Worm (Caenorhabditis elegans) whole organism, midembryonic: ENCODE results near the gene Y46B2A.3.
A peak's percentile ranks its signal among the peaks of the same experiment; 100 is the strongest.
"Not testable (repeated sequence)": the region's sequence is repeated elsewhere in the genome, so short reads cannot be mapped to it uniquely, and the experiment has no call there.

Source experiments
- T22C8.4 ChIP-seq: fragments of 200-800 bp; sonication (Bioruptor generic); IDR thresholded peaks from 2 replicates; pipeline ENCODE4 v1.3.6; 2022; ENCODE audit warnings: missing genetic modification characterization, missing compliant biosample characterization
- cog-1 ChIP-seq: sonication (generic microtip); optimal IDR thresholded peaks from 2 replicates; lab custom pipeline; 2016; ENCODE audit warnings: missing genetic modification characterization, missing compliant biosample characterization
- flt-1 ChIP-seq: fragments of 200-800 bp; sonication (Bioruptor generic); IDR thresholded peaks from 2 replicates; pipeline ENCODE4 v1.3.6; 2022; ENCODE audit warnings: missing genetic modification characterization, missing compliant biosample characterization
- klf-2 ChIP-seq: fragments of 200-800 bp; sonication (Bioruptor generic); conservative IDR thresholded peaks from 2 replicates; pipeline ENCODE4 v1.3.6; 2022; ENCODE audit warnings: missing genetic modification reagents, missing genetic modification characterization, missing compliant biosample characterization
- med-1 ChIP-seq: sonication (generic microtip); optimal IDR thresholded peaks from 2 replicates; lab custom pipeline; 2017; ENCODE audit warnings: missing genetic modification characterization, mild to moderate bottlenecking, missing compliant biosample characterization, antibody characterized with exemption, missing genetic modification reagents; ENCODE audit not compliant: insufficient read depth
- ref-1 ChIP-seq: fragments of 200-800 bp; sonication (Bioruptor generic); conservative IDR thresholded peaks from 2 replicates; pipeline ENCODE4 v1.3.6; 2022; ENCODE audit warnings: missing genetic modification reagents, missing genetic modification characterization, missing compliant biosample characterization
- tab-1 ChIP-seq: fragments of 200-800 bp; sonication (Bioruptor generic); IDR thresholded peaks from 2 replicates; pipeline ENCODE4 v1.3.6; 2022; ENCODE audit warnings: missing genetic modification characterization, missing compliant biosample characterization
- ztf-23 ChIP-seq: fragments of 200-800 bp; sonication (Bioruptor generic); IDR thresholded peaks from 2 replicates; pipeline ENCODE4 v1.3.6; 2022; ENCODE audit warnings: missing genetic modification reagents, missing genetic modification characterization, missing compliant biosample characterization
- ztf-29 ChIP-seq: fragments of 200-800 bp; sonication (Bioruptor generic); IDR thresholded peaks from 2 replicates; pipeline ENCODE4 v1.3.6; 2022; ENCODE audit warnings: missing genetic modification reagents, missing genetic modification characterization, missing compliant biosample characterization

Gene Y46B2A.3

DNA sequence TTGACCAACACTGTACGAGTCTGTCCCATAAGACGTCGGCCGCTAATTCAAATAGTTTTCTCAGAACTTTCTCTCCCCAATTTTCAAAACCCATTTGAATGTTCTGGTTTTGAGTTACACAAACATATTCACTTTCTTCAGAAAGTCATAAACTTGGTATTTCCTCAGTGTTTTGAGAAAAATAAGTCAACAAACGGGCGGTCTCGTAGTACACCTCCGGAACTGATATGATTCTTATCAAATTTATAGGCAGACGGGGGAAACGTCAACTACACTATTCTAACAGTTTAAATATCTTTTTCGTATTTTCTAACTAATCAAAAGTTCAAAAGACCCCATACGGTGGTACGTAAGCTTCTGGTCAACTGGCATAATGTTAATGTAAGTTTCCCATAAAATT lies 17.5 kb upstream of the Y46B2A.3 start:
- no peak for TF ChIP-seq T22C8.4
- no peak for TF ChIP-seq flt-1
- no peak for TF ChIP-seq ztf-29 (GFP tag; lab: Robert Waterston, UW)
- TF ChIP-seq cog-1 (tag; lab: Kevin White, UChicago) = no peak
- no peak for TF ChIP-seq ref-1
- TF ChIP-seq klf-2 (GFP tag; lab: Robert Waterston, UW) = no peak
- TF ChIP-seq ztf-23 = no peak

DNA sequence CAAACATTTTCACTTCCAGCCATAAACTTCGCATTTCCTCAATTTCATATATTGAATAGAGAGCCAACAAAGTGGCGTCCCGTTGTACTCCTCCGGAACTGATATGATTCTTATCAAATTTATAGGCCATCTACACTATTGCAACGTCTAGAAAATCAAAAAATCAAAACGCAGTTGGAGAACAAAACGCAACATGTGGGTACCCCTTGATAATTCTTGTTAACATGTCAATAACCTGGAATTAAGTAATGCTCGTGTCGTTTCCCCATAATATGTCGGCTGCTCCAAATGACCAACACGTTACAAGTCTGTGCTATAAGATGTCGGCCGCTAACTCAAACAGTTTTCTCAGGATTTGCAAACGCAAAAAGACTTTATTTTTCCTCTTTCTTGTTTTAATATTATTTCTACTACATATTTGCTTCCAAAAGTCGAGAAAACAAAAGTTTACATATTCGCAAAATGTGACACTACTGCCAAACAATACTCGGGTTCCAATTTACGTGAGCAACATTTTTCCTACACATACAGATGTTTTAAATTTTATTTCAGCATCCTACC lies 14.0 kb upstream of the Y46B2A.3 start:
- TF ChIP-seq med-1 (GFP tag; lab: Kevin White, UChicago) (no peak), ref-1 (no peak), ztf-23 (no peak), cog-1 (tag; lab: Kevin White, UChicago) (no peak), T22C8.4 (no peak), klf-2 (GFP tag; lab: Robert Waterston, UW) (no peak), ztf-29 (GFP tag; lab: Robert Waterston, UW) (no peak), tab-1 (GFP tag; lab: Robert Waterston, UW) (no peak), flt-1 (no peak)

DNA sequence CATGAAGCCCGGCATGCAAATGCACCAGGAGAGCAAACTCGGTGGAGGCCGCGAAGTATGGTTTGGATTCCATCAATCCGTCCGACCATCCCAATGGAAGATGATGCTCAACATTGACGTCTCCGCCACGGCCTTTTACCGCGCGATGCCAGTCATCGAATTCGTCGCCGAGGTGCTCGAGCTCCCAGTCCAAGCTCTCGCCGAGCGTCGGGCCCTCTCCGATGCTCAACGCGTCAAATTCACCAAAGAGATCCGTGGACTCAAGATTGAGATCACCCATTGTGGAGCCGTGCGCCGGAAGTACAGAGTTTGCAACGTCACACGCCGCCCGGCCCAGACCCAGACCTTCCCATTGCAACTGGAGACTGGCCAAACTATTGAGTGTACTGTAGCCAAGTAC lies 9.0 kb upstream of the Y46B2A.3 start:
- TF ChIP-seq med-1 (GFP tag; lab: Kevin White, UChicago) (no peak), flt-1 (no peak), tab-1 (GFP tag; lab: Robert Waterston, UW) (no peak), ref-1 (no peak), T22C8.4 (no peak), cog-1 (tag; lab: Kevin White, UChicago) (no peak), ztf-29 (GFP tag; lab: Robert Waterston, UW) (no peak), klf-2 (GFP tag; lab: Robert Waterston, UW) (no peak), ztf-23 (no peak)

DNA sequence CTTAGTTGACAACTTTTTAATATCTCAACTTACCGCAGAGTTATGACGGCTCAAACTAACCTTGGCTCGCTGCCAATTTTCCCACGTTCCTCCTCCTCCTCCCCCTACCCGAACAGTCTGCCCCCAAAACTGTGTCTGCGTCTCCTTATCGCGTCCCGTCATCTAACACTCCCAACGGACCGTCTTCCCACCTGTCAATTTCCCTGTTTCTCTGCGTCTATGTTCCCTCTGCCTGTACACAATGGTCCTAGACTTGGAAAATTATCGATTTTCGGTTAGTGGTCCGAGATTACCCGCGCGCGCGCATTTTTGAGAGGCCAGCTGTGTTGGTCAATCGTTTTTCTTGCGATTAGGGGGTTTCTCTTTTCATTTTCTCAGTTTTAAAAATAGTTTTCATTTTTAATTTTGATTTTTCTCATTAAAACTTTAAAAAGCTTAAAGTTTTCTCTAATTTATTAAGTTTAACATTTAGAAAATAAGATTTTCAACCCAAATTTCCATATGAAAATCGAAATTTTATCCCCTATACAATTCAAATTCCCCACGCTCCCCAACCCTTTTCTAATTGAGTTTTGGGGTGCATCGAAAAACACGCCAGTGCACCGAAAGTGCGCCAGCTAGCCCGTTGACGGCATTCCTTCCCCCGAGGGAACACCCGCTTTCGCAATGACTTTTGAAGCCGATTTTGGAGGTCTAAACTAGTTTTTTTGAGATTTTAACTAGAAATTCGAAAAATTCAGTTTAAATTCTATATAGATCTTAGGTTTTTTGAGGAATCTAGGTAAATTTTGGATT lies 6.5 kb upstream of the Y46B2A.3 start, which contains the start of gene alg-2:
TSS of gene alg-2 (plus strand) at position 220 of the 795 bp plus-strand sequence.
- TF ChIP-seq T22C8.4 (peak; percentile 71; the same call in 1 of the 2 replicates), ztf-23 (no peak), med-1 (GFP tag; lab: Kevin White, UChicago) (no peak), tab-1 (GFP tag; lab: Robert Waterston, UW) (0 out of 2 replicates have a peak, but pooled peaks have one; percentile 41), ref-1 (no peak), flt-1 (0 out of 2 replicates have a peak, but pooled peaks have one; percentile 15), klf-2 (GFP tag; lab: Robert Waterston, UW) (no peak), ztf-29 (GFP tag; lab: Robert Waterston, UW) (no peak), cog-1 (tag; lab: Kevin White, UChicago) (no peak)

DNA sequence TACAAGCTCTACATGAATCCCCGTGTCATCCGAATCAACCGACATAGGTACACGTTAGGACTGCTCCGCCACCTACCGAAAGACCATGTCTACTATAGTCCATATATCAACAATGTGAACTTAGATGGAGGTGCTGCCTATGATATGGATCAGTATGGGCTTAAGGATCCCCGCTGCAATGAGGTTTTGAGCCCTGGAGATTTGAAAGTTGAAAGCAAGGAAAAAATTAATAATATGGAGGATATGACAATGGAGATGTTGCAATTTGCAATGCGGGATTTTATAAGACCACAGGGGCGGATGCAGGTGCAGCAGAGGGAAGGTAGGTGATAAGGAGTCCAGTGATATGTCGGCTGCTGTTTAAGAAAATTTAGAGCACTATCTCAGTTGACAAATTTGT lies 2.6 kb upstream of the Y46B2A.3 start:
- TF ChIP-seq T22C8.4 = no peak
- no peak for TF ChIP-seq klf-2 (GFP tag; lab: Robert Waterston, UW)
- TF ChIP-seq ztf-29 (GFP tag; lab: Robert Waterston, UW) = no peak
- no peak for TF ChIP-seq cog-1 (tag; lab: Kevin White, UChicago)
- TF ChIP-seq ztf-23 = no peak
- no peak for TF ChIP-seq flt-1
- no peak for TF ChIP-seq tab-1 (GFP tag; lab: Robert Waterston, UW)
- TF ChIP-seq med-1 (GFP tag; lab: Kevin White, UChicago) = no peak
- no peak for TF ChIP-seq ref-1

DNA sequence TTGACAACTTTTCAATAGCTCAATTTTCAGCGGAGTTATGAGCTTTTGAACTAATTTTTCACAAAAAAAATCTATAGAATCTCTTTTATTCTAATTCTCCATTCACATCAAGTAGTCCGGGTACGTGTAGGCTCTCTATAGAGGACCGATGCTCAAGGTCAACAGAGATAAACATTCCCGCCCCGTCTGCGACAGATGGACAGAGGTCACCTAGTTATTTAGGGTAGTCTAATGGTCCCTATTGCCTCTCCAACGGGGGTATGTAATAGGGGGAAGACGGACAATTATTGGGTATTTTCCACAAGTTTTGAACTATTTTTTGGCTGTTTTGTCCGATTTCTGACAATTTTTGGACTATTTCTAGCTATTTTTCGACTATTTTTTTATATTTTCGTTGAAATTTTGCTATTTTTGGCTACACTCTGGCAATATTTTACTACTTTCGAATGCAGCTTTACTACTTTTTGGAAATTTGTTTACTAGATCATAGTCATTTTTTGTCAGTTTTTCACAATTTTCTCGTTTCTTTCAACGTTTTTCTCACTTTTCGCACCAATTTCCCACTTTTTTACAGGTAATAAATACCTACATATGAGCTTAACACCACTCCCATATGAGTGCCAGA lies 1.7 kb upstream of the Y46B2A.3 start, which contains the start of gene fbxc-51:
TSS of gene fbxc-51 (plus strand) at position 575 of the 625 bp plus-strand sequence.
- TF ChIP-seq ztf-29 (GFP tag; lab: Robert Waterston, UW) = no peak
- TF ChIP-seq ref-1 = no peak
- TF ChIP-seq cog-1 (tag; lab: Kevin White, UChicago) = no peak
- no peak for TF ChIP-seq med-1 (GFP tag; lab: Kevin White, UChicago)
- TF ChIP-seq klf-2 (GFP tag; lab: Robert Waterston, UW) = no peak
- no peak for TF ChIP-seq T22C8.4
- TF ChIP-seq flt-1 = no peak
- no peak for TF ChIP-seq ztf-23
- TF ChIP-seq tab-1 (GFP tag; lab: Robert Waterston, UW) = no peak

DNA sequence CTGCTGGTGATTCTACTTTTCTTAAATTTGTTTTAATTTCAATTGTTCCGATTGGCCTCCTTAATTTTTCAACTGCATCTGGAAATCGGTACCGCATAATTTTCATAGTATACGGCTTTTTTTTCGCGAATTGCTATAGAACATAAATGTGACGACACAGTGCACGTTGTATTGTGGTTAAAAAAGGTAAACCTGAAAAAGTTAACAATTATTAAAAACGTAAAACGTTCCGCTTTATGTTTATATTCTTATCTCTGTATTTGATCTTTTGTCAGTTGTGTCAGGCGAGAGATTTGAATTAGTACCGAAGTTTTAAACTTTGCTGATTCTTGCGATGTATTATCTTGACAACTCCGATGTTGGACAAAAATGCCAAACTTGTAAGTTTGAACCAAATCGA lies 5.1 kb downstream of the Y46B2A.3 start, which contains the start of gene Y46B2A.4:
TSS of gene Y46B2A.4 (plus strand) at position 301 of the 400 bp plus-strand sequence.
- TF ChIP-seq cog-1 (tag; lab: Kevin White, UChicago) = no peak
- no peak for TF ChIP-seq tab-1 (GFP tag; lab: Robert Waterston, UW)
- no peak for TF ChIP-seq ztf-29 (GFP tag; lab: Robert Waterston, UW)
- TF ChIP-seq klf-2 (GFP tag; lab: Robert Waterston, UW) = no peak
- no peak for TF ChIP-seq med-1 (GFP tag; lab: Kevin White, UChicago)
- no peak for TF ChIP-seq T22C8.4
- TF ChIP-seq ztf-23 = no peak
- TF ChIP-seq flt-1 = no peak
- TF ChIP-seq ref-1 = no peak

DNA sequence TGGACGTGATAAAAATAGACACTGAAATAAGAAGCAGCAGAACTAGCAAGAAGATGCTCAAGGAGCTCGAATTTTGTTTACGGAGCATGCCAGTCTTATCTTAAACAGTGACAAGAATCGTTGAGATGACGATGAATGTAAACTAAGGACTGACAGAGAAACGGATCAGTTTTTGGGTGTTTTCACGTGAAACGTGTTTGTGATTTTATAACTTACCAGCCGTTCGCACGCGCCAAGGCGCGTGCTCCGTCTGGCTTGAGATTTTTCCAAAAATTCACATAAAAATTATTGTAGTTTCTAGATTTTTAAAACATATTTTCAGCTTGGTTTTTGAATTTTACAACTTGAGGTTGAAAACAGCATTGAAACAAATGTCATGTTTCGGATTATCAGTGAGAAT lies 16.1 kb downstream of the Y46B2A.3 start, which contains the start of gene F28A10.5:
TSS of gene F28A10.5 (minus strand) at position 101 of the 400 bp plus-strand sequence.
- not testable (repeated sequence) for TF ChIP-seq ztf-23; ref-1; med-1 (GFP tag; lab: Kevin White, UChicago)

DNA sequence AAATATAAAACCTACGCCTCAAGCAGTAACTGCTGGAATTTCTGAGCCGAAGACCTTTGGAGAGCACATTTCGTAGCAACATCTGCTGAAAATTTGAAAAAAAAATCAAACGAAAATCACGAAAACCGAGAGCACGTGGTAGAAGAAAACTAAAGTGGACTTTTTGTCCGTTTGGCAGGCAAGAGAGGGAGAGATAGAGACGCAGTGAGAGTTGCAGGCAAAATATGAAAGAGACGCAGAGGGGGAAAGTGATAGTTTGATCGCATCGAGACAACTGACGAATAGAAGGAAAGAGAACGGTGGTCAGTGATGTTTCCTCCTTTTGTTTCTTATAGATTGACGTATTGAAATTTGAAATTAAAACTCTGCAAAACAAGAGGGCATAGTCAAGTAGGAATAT lies 18.2 kb downstream of the Y46B2A.3 start, which contains the start of the genes acdh-9 and F28A10.13:
TSS of gene acdh-9 (minus strand) at position 85 of the 400 bp plus-strand sequence.
TSS of gene F28A10.13 (plus strand) at position 294 of the 400 bp plus-strand sequence.
- TF ChIP-seq ztf-23 = no peak
